Fruit fly (Drosophila melanogaster): ENCODE measurements around the gene nmo.

The nmo gene

DNA sequence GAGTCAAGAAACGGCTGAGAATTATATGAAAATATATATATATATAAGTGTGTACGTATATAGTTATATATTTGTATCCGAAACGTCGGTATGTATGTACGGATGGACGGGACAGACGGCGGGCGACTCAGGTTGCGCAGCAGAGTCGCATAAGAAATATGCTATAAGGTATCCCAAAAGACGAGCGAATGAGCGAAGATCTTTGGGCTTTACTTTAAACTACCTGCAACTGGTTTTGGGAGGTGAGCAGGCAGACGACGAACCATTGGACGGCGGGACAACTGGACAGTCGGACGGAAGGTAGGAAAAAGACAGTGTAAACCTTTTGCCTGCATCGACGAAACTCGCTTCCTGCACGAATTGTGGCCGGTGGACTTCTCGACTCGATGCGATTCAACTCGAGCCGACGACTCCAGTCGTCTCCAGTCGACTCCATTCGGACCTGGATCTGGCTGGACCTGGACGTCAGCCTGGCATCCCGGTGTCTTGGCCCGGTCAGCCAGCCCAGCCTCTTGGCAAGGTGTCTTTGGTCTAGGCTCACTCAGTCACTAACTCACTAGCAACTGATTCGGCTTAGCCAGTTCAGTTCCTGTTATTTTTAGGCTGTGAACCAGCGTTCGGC is 4.9 kb downstream of the nmo start (continued):
- no peak for TF ChIP-seq CG7368 (GFP tag; optimal IDR thresholded peaks at IDR 0.05)
- no peak for TF ChIP-seq Lpt (GFP tag; optimal IDR thresholded peaks at IDR 0.05)
- TF ChIP-seq CG6792 (GFP tag; optimal IDR thresholded peaks at IDR 0.05), result no peak
- no peak for TF ChIP-seq CG6808 (GFP tag; optimal IDR thresholded peaks at IDR 0.05)

DNA sequence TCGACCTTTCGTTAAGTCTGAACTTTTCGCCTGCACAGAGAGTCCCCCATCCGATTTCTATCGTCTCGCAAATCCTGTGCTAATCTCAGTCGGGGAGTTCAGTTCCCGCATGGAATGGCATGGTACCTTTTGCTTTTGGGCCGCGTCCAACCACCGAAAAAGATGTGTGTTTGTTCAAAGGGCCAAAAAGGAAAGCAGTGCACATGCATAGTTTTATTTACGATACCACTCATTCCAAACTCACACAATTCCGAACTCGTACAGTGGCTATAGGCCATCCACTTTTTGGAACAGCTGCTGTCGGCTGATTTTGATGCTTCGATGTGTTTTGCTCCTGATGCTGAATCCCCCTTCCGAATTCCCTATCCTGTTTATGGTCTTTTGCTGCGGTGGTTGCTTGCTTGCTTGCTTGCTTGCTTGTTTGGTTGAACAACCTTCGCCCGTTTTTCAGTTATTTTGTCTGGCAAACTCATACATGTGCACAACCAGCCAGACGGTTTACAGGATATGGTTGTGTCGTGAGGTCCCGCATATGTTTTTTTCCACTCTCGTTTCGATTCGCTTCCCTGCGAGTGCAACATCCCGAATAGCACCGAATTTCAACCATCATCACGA is 5.9 kb downstream of the nmo start:
- no peak for TF ChIP-seq Hr4 (GFP tag; optimal IDR thresholded peaks at IDR 0.05)
- TF ChIP-seq net (GFP tag; optimal IDR thresholded peaks at IDR 0.05), result no peak
- no peak for TF ChIP-seq Sox102F (GFP tag; optimal IDR thresholded peaks at IDR 0.05)
- no peak for TF ChIP-seq Hr39 (GFP tag; optimal IDR thresholded peaks at IDR 0.05)

DNA sequence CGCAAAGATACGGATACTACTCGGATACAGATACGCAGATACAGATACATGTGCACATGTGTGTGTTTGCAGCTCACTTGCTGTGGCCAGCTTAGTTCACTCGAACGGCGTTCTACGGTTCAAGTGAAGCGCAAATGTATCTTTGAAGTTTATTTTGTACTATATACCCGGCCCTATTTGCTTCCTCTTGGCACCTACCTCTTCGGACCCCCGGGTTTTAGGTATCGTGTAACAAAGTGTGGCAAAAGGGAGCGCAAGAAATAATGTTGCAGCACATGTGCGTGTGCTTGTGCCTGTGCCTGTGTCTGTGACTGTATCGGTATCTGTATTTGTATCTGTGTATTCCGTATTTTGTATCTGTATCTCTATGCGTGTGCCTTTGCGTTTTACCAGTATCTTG is 9.6 kb downstream of the nmo start:
- TF ChIP-seq CG3919 (GFP tag; optimal IDR thresholded peaks at IDR 0.05) (no peak), spab (GFP tag; optimal IDR thresholded peaks at IDR 0.05) (no peak), dsx (GFP tag; optimal IDR thresholded peaks at IDR 0.05; ENCODE audit: poor library complexity, severe bottlenecking) (peak; percentile 80)

DNA sequence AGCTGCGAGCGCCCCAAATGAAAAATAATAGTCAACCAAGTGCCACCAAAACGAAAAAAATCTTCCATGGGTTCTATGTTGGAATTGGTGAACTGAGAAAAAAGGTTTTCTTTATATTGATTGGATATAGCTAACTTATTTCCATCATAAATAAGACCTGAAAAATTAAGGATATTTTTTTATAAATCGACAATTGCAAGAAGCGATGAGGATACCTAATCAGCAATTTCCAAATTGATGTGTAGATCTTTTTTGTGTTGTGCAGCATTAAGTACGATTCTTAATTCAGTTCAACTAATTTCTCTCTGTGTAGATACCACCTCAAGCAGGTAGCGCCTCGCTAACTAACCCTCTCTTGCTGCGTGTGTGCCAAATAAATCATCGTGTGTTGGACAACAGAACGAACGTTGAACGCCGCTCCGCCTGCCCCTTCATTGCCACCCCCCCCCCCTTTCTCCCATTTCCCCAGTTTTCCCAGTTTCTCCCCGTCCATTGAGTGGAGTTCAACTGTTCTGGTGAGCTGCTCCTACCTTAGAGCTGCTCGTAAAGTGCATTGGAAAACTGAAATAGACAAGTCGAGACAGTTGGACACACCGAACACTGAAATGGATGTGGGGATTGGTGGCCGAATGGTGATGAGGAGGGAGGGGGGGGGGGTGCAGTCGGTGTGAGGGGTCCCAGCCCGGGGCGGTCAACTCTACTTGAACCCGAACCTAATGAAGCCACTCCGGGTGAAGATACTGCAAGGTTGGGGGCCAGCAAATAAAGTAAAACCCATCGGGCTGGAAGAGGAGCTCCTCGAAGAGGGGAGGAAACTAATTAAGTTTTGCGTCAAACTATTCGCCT is 10.2 kb downstream of the nmo start:
- no peak for TF ChIP-seq CG11902 (GFP tag; optimal IDR thresholded peaks at IDR 0.05)
- peak; percentile 59 for TF ChIP-seq CG15336 (GFP tag; IDR thresholded peaks at IDR 0.05)
- peak; percentile 43 for TF ChIP-seq esn (GFP tag; optimal IDR thresholded peaks at IDR 0.05)
- no peak for TF ChIP-seq CG6163 (GFP tag; IDR thresholded peaks at IDR 0.05)
- TF ChIP-seq Ets96B (tag; optimal IDR thresholded peaks at IDR 0.05), result peak; percentile 65
- TF ChIP-seq Sox15 (GFP tag; optimal IDR thresholded peaks at IDR 0.05), result no peak
- peak; percentile 26 for TF ChIP-seq fkh (GFP tag; optimal IDR thresholded peaks at IDR 0.05)
- TF ChIP-seq pdm3 (GFP tag; optimal IDR thresholded peaks at IDR 0.05), result peak; percentile 50
- peak; percentile 59 for TF ChIP-seq acj6 (GFP tag; optimal IDR thresholded peaks at IDR 0.05)
- no peak for TF ChIP-seq Blimp-1 (GFP tag; optimal IDR thresholded peaks at IDR 0.05)
- peak; percentile 25; the same call in 1 of the 2 replicates for TF ChIP-seq Gug (GFP tag; IDR thresholded peaks at IDR 0.05)
- TF ChIP-seq Sox102F (GFP tag; optimal IDR thresholded peaks at IDR 0.05), result peak; percentile 4
- no peak for TF ChIP-seq svp (GFP tag)
- peak; percentile 15 for TF ChIP-seq CG31627 (GFP tag; optimal IDR thresholded peaks at IDR 0.05)
- TF ChIP-seq achi (GFP tag; optimal IDR thresholded peaks at IDR 0.05), result peak; percentile 61
- TF ChIP-seq CG8319 (GFP tag; optimal IDR thresholded peaks at IDR 0.05), result no peak
- peak; percentile 18 to 31 for TF ChIP-seq ss (GFP tag; optimal IDR thresholded peaks at IDR 0.05)
- peak; percentile 92 for TF ChIP-seq Eip78C (GFP tag)
- peak; percentile 37 for TF ChIP-seq net (GFP tag; optimal IDR thresholded peaks at IDR 0.05)
- peak; percentile 47 for TF ChIP-seq spab (GFP tag; optimal IDR thresholded peaks at IDR 0.05)
- TF ChIP-seq eg (GFP tag; IDR thresholded peaks at IDR 0.05), result 0 out of 3 replicates have a peak, but pooled peaks have one; percentile 26
- peak; percentile 44 for TF ChIP-seq CG10669 (GFP tag; optimal IDR thresholded peaks at IDR 0.05)
- peak; percentile 19 for TF ChIP-seq Smox (GFP tag; optimal IDR thresholded peaks at IDR 0.05)
- peak; percentile 56 for TF ChIP-seq OdsH (GFP tag; optimal IDR thresholded peaks at IDR 0.05)
- no peak for TF ChIP-seq dsx (GFP tag; optimal IDR thresholded peaks at IDR 0.05; ENCODE audit: poor library complexity, severe bottlenecking)
- no peak for TF ChIP-seq CG1621 (tag; optimal IDR thresholded peaks at IDR 0.05)
- TF ChIP-seq topi (GFP tag; optimal IDR thresholded peaks at IDR 0.05), result peak; percentile 60
- TF ChIP-seq fd85E (GFP tag; optimal IDR thresholded peaks at IDR 0.05), result no peak
- TF ChIP-seq CG3032 (tag; optimal IDR thresholded peaks at IDR 0.05), result peak; percentile 82
- peak; percentile 9 for TF ChIP-seq CG9139 (GFP tag; optimal IDR thresholded peaks at IDR 0.05)
- TF ChIP-seq CG10631 (GFP tag; optimal IDR thresholded peaks at IDR 0.05), result peak; percentile 59
- TF ChIP-seq Lpt (GFP tag; optimal IDR thresholded peaks at IDR 0.05), result peak; percentile 51
- peak; percentile 55 for TF ChIP-seq Met (GFP tag; optimal IDR thresholded peaks at IDR 0.05)
- TF ChIP-seq CG11294 (GFP tag; IDR thresholded peaks at IDR 0.05), result no peak
- no peak for TF ChIP-seq Hr38 (GFP tag; optimal IDR thresholded peaks at IDR 0.05)
- peak; percentile 29 for TF ChIP-seq CG7368 (GFP tag; optimal IDR thresholded peaks at IDR 0.05)
- peak; percentile 76 for TF ChIP-seq CG32006 (GFP tag; optimal IDR thresholded peaks at IDR 0.05)
- peak; percentile 11 for TF ChIP-seq Hr39 (GFP tag; optimal IDR thresholded peaks at IDR 0.05)

Data from whole organism, prepupa.